Worm (Caenorhabditis elegans) whole organism, L4/young adult: Measurements from ENCODE around the gene cyb-2.1.

ENCODE experiments used
- dao-5 ChIP-seq: sonication (generic microtip); optimal IDR thresholded peaks from 2 replicates; lab custom pipeline; 2016; ENCODE audit warnings: missing genotype, missing genetic modification characterization, moderate library complexity, missing compliant biosample characterization
- him-1 ChIP-seq: sonication (generic microtip); optimal IDR thresholded peaks from 2 replicates; lab custom pipeline; 2016; ENCODE audit warnings: missing genotype, missing genetic modification reagents, missing genetic modification characterization, missing compliant biosample characterization

DNA sequence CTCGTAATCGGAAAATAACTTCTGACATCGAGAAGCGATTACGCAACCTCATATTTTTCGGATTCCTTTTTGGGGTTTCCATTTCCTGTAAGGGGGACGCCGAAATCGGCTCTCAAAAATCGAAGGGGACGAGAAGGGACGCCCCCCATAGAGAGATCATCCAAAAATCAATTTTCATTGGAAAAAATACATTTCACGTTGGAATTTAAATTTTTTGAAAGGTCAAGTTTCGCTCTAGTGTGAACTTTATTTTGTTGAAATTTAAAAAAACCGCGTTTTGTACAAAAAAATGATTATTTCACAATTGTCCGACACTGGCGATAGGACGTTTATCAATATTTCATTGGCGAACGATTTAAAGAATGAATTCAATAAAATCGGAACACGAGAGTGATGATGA lies 33.8 kb upstream of the cyb-2.1 start, which contains the start of gene Y69E1A.3:
- TF ChIP-seq him-1: no peak
- TF ChIP-seq dao-5 (tag; lab: Kevin White, UChicago): no peak
